Fruit fly (Drosophila melanogaster) whole organism: Measurements from ENCODE around the gene Atg6.

Source experiments
- CG8478 ChIP-seq: fragments of >200 bp; optimal IDR thresholded peaks from 2 replicates; lab custom pipeline; 2018; ENCODE audit warnings: inconsistent platforms
- Dll ChIP-seq: fragments of >200 bp; optimal IDR thresholded peaks from 2 replicates; lab custom pipeline; 2017
- EcR ChIP-seq, 2 experiments: fragments of >200 bp; optimal IDR thresholded peaks; 2 replicates each; lab custom pipeline; 2017; ENCODE audit warnings: missing biosample characterization in 2 of 2, missing genetic modification characterization in 2 of 2, missing genetic modification reagents in 2 of 2
- pan ChIP-seq: fragments of >200 bp; optimal IDR thresholded peaks from 2 replicates; lab custom pipeline; 2017
- psq ChIP-seq: fragments of >200 bp; optimal IDR thresholded peaks from 2 replicates; lab custom pipeline; 2017
- usp ChIP-seq: fragments of >200 bp; optimal IDR thresholded peaks from 2 replicates; lab custom pipeline; 2017; ENCODE audit warnings: missing biosample characterization, missing genetic modification characterization, mixed read lengths

DNA sequence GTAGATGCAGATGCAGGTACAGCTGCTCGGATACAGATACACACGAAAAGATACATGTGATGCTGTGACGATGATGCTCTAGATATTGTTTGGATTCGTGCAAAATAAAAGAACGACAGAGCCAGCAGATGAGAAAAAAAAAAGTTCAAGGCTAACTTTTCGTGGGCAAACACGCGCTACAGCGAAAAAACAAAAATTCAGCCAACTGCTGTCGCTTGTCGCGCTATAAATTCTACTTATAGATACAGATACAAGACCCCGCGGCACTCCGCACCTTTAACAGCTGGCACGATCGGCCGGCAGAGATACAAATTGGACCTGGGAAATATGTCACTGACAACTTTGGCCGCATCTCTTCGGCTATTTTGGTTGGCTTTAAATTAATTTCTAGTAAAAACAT, 24.1 kb downstream of the Atg6 start:
- no peak for TF ChIP-seq usp (GFP tag; lab: Kevin White, UChicago)
- no peak for TF ChIP-seq CG8478 (lab: Kevin White, UChicago)
- no peak for TF ChIP-seq Dll
- TF ChIP-seq pan (lab: Kevin White, UChicago): no peak
- TF ChIP-seq psq (lab: Kevin White, UChicago): no peak
- no peak for TF ChIP-seq EcR (GFP tag; optimal IDR thresholded peaks at IDR 0.05; lab: Kevin White, UChicago)
